Fruit fly (Drosophila melanogaster) whole organism, embryonic: ENCODE results near the gene Pgant35A.

Experiments used
- Ada2b ChIP-seq: fragments of 200-800 bp; sonication (Bioruptor generic); IDR thresholded peaks from 2 replicates; pipeline ENCODE4 v1.3.6; 2022; ENCODE audit warnings: missing biosample characterization, missing genetic modification characterization
- Adf1 ChIP-seq: fragments of 200-800 bp; sonication (Bioruptor generic); IDR thresholded peaks from 2 replicates; pipeline ENCODE4 v1.3.6; 2022; ENCODE audit warnings: missing biosample characterization, missing genetic modification characterization
- Atf-2 ChIP-seq: fragments of 200-800 bp; sonication (Bioruptor generic); optimal IDR thresholded peaks from 2 replicates; lab custom pipeline; 2016; ENCODE audit warnings: missing biosample characterization, missing genetic modification characterization
- B-H1 ChIP-seq: fragments of 200-800 bp; sonication (Bioruptor generic); IDR thresholded peaks from 3 replicates; pipeline ENCODE4 v1.3.6; 2022; ENCODE audit warnings: missing biosample characterization, missing genetic modification characterization
- CG10462 ChIP-seq: fragments of 200-800 bp; sonication (Bioruptor generic); optimal IDR thresholded peaks from 2 replicates; lab custom pipeline; 2016; ENCODE audit warnings: missing biosample characterization, missing genetic modification characterization
- CG13287 ChIP-seq: fragments of 200-800 bp; sonication (Bioruptor generic); IDR thresholded peaks from 2 replicates; pipeline ENCODE4 v1.3.6; 2022; ENCODE audit warnings: missing biosample characterization, missing genetic modification characterization; ENCODE audit not compliant: partially characterized antibody
- CG14710 ChIP-seq: fragments of 200-800 bp; sonication (Bioruptor generic); optimal IDR thresholded peaks from 3 replicates; lab custom pipeline; 2019; ENCODE audit warnings: missing biosample characterization, mild to moderate bottlenecking, missing genetic modification characterization, moderate library complexity
- CG14965 ChIP-seq: fragments of 200-800 bp; sonication (Bioruptor generic); optimal IDR thresholded peaks from 2 replicates; lab custom pipeline; 2016; ENCODE audit warnings: missing biosample characterization, missing genetic modification characterization, borderline replicate concordance
- CG15073 ChIP-seq: fragments of 200-800 bp; sonication (Bioruptor generic); optimal IDR thresholded peaks from 2 replicates; lab custom pipeline; 2016; ENCODE audit warnings: missing biosample characterization, missing genetic modification characterization
- CG1602 ChIP-seq: fragments of 200-800 bp; sonication (Bioruptor generic); optimal IDR thresholded peaks from 3 replicates; lab custom pipeline; 2016; ENCODE audit warnings: missing biosample characterization, missing genetic modification characterization
- CG1647 ChIP-seq: fragments of 200-800 bp; sonication (Bioruptor generic); optimal IDR thresholded peaks from 3 replicates; lab custom pipeline; 2016; ENCODE audit warnings: missing biosample characterization, missing genetic modification characterization
- CG16863 ChIP-seq: fragments of 200-800 bp; sonication (Bioruptor generic); optimal IDR thresholded peaks from 3 replicates; lab custom pipeline; 2016; ENCODE audit warnings: missing biosample characterization, missing genetic modification characterization
- CG17186 ChIP-seq: fragments of 200-800 bp; sonication (Bioruptor generic); optimal IDR thresholded peaks from 3 replicates; lab custom pipeline; 2017; ENCODE audit warnings: missing biosample characterization, missing genetic modification reagents, missing genetic modification characterization
- CG18764 ChIP-seq: fragments of 200-800 bp; sonication (Bioruptor generic); optimal IDR thresholded peaks from 3 replicates; lab custom pipeline; 2016; ENCODE audit warnings: missing biosample characterization, missing genetic modification characterization
- CG32532 ChIP-seq: fragments of 200-800 bp; sonication (Bioruptor generic); IDR thresholded peaks from 2 replicates; pipeline ENCODE4 v1.3.6; 2022; ENCODE audit warnings: missing biosample characterization, missing genetic modification characterization
- CG33557 ChIP-seq: fragments of 200-800 bp; sonication (Bioruptor generic); optimal IDR thresholded peaks from 2 replicates; lab custom pipeline; 2019; ENCODE audit warnings: missing biosample characterization, mild to moderate bottlenecking, missing genetic modification characterization, moderate library complexity
- CG6272 ChIP-seq: fragments of 200-800 bp; sonication (Bioruptor generic); IDR thresholded peaks from 2 replicates; pipeline ENCODE4 v1.3.6; 2022; ENCODE audit warnings: missing biosample characterization, missing genetic modification characterization
- CG7745 ChIP-seq: fragments of 200-800 bp; sonication (Bioruptor generic); optimal IDR thresholded peaks from 2 replicates; lab custom pipeline; 2018; ENCODE audit warnings: missing biosample characterization, mild to moderate bottlenecking, missing genetic modification characterization, moderate library complexity
- CG7963 ChIP-seq: fragments of 200-800 bp; sonication (Bioruptor generic); IDR thresholded peaks from 3 replicates; pipeline ENCODE4 v1.3.6; 2022; ENCODE audit warnings: missing biosample characterization, missing genetic modification characterization; ENCODE audit not compliant: partially characterized antibody
- CG8359 ChIP-seq: fragments of 200-800 bp; sonication (Bioruptor generic); optimal IDR thresholded peaks from 2 replicates; lab custom pipeline; 2017; ENCODE audit warnings: missing biosample characterization, mild to moderate bottlenecking, missing genetic modification characterization, borderline replicate concordance
- CG9727 ChIP-seq: fragments of 200-800 bp; sonication (Bioruptor generic); optimal IDR thresholded peaks from 3 replicates; lab custom pipeline; 2017; ENCODE audit warnings: missing biosample characterization, mild to moderate bottlenecking, missing genetic modification characterization
- D ChIP-seq, 2 experiments: fragments of 200-800 bp in 1 of 2; fragments of >200 bp in 1 of 2; sonication (Bioruptor generic) in 1 of 2; optimal IDR thresholded peaks; 2 replicates in 1 of 2; 3 replicates in 1 of 2; lab custom pipeline; 2017; ENCODE audit warnings: mild to moderate bottlenecking in 1 of 2, missing biosample characterization in 1 of 2, missing genetic modification characterization in 1 of 2, missing genetic modification reagents in 1 of 2
- Dp ChIP-seq: fragments of 200-800 bp; sonication (Bioruptor generic); optimal IDR thresholded peaks from 2 replicates; lab custom pipeline; 2018; ENCODE audit warnings: missing biosample characterization, mild to moderate bottlenecking, missing genetic modification characterization, moderate library complexity
- Dref ChIP-seq: fragments of 200-800 bp; sonication (Bioruptor generic); IDR thresholded peaks from 2 replicates; pipeline ENCODE4 v1.3.6; 2022; ENCODE audit warnings: missing biosample characterization, missing genetic modification characterization
- H15 ChIP-seq: fragments of 200-800 bp; sonication (Bioruptor generic); IDR thresholded peaks from 3 replicates; pipeline ENCODE4 v1.3.6; 2022; ENCODE audit warnings: missing biosample characterization, missing genetic modification characterization
- Hand ChIP-seq: fragments of 200-800 bp; sonication (Bioruptor generic); optimal IDR thresholded peaks from 2 replicates; lab custom pipeline; 2017; ENCODE audit warnings: mild to moderate bottlenecking, missing biosample characterization, missing genetic modification reagents, missing genetic modification characterization
- Lpt ChIP-seq: fragments of >200 bp; optimal IDR thresholded peaks from 2 replicates; lab custom pipeline; 2018; ENCODE audit warnings: missing biosample characterization, missing genetic modification characterization
- MBD-R2 ChIP-seq: fragments of 200-800 bp; sonication (Bioruptor generic); IDR thresholded peaks from 2 replicates; pipeline ENCODE4 v1.3.6; 2022; ENCODE audit warnings: missing biosample characterization, missing genetic modification characterization
- Mes4 ChIP-seq: fragments of 200-800 bp; sonication (Bioruptor generic); optimal IDR thresholded peaks from 2 replicates; lab custom pipeline; 2016; ENCODE audit warnings: missing biosample characterization, missing genetic modification characterization
- Trl ChIP-seq, 3 experiments: fragments of >200 bp in 2 of 3; fragments of 200-800 bp in 1 of 3; sonication (Bioruptor generic) in 1 of 3; optimal IDR thresholded peaks; 2 replicates in 1 of 3; 3 replicates in 2 of 3; lab custom pipeline; 2016 to 2017; ENCODE audit warnings: missing biosample characterization in 1 of 3, missing genetic modification characterization in 1 of 3
- cas ChIP-seq: fragments of 200-800 bp; sonication (Bioruptor generic); IDR thresholded peaks from 2 replicates; pipeline ENCODE4 v1.3.6; 2022; ENCODE audit warnings: missing biosample characterization, missing genetic modification characterization
- crp ChIP-seq, 2 experiments: fragments of 200-800 bp; sonication (Bioruptor generic); optimal IDR thresholded peaks; 2 replicates in 1 of 2; 3 replicates in 1 of 2; lab custom pipeline; 2017; ENCODE audit warnings: missing biosample characterization in 2 of 2, missing genetic modification characterization in 2 of 2, mild to moderate bottlenecking in 1 of 2, moderate library complexity in 1 of 2
- disco-r ChIP-seq: fragments of 200-800 bp; sonication (Bioruptor generic); optimal IDR thresholded peaks from 2 replicates; lab custom pipeline; 2016; ENCODE audit warnings: missing biosample characterization, missing genetic modification characterization
- ems ChIP-seq: fragments of 200-800 bp; sonication (Bioruptor generic); optimal IDR thresholded peaks from 3 replicates; lab custom pipeline; 2016; ENCODE audit warnings: missing biosample characterization, missing genetic modification characterization
- exex ChIP-seq: fragments of 200-800 bp; sonication (Bioruptor generic); optimal IDR thresholded peaks from 4 replicates; lab custom pipeline; 2018; ENCODE audit warnings: missing biosample characterization, mild to moderate bottlenecking, missing genetic modification characterization, moderate library complexity
- fru ChIP-seq: fragments of >200 bp; optimal IDR thresholded peaks from 2 replicates; lab custom pipeline; 2017
- gcm ChIP-seq: fragments of 200-800 bp; sonication (Bioruptor generic); optimal IDR thresholded peaks from 2 replicates; lab custom pipeline; 2019; ENCODE audit warnings: missing biosample characterization, mild to moderate bottlenecking, missing genetic modification characterization, moderate library complexity
- gsb ChIP-seq: fragments of 200-800 bp; sonication (Bioruptor generic); IDR thresholded peaks from 2 replicates; pipeline ENCODE4 v1.3.6; 2022; ENCODE audit warnings: missing biosample characterization, missing genetic modification characterization
- h ChIP-seq: fragments of >200 bp; optimal IDR thresholded peaks from 2 replicates; lab custom pipeline; 2017
- hth ChIP-seq: fragments of >200 bp; optimal IDR thresholded peaks from 2 replicates; lab custom pipeline; 2017; ENCODE audit warnings: inconsistent platforms
- jing ChIP-seq: fragments of 200-800 bp; sonication (Bioruptor generic); optimal IDR thresholded peaks from 2 replicates; lab custom pipeline; 2018; ENCODE audit warnings: missing biosample characterization, mild to moderate bottlenecking, missing genetic modification characterization
- klu ChIP-seq: fragments of 200-800 bp; sonication (Bioruptor generic); IDR thresholded peaks from 2 replicates; pipeline ENCODE4 v1.3.6; 2022; ENCODE audit warnings: missing biosample characterization, missing genetic modification characterization
- onecut ChIP-seq: fragments of 200-800 bp; sonication (Bioruptor generic); IDR thresholded peaks from 2 replicates; pipeline ENCODE4 v1.3.6; 2022; ENCODE audit warnings: missing biosample characterization, missing genetic modification characterization
- pros ChIP-seq: fragments of 200-800 bp; sonication (Bioruptor generic); optimal IDR thresholded peaks from 3 replicates; lab custom pipeline; 2019; ENCODE audit warnings: missing biosample characterization, mild to moderate bottlenecking, missing genetic modification characterization, moderate library complexity
- tap ChIP-seq: fragments of 200-800 bp; optimal IDR thresholded peaks from 3 replicates; lab custom pipeline; 2019; ENCODE audit warnings: missing biosample characterization, mild to moderate bottlenecking, missing genetic modification characterization, moderate library complexity
- toy ChIP-seq: fragments of 200-800 bp; sonication (Bioruptor generic); IDR thresholded peaks from 2 replicates; pipeline ENCODE4 v1.3.6; 2022; ENCODE audit warnings: missing biosample characterization, missing genetic modification characterization
- ttk ChIP-seq: fragments of 200-800 bp; sonication (Bioruptor generic); IDR thresholded peaks from 2 replicates; pipeline ENCODE4 v2.1.2; 2022; ENCODE audit warnings: missing biosample characterization, missing genetic modification characterization
- twi ChIP-seq: fragments of 200-800 bp; optimal IDR thresholded peaks from 2 replicates; lab custom pipeline; 2019; ENCODE audit warnings: missing biosample characterization, mild to moderate bottlenecking, missing genetic modification characterization, moderate library complexity
- wdn ChIP-seq: fragments of 200-800 bp; sonication (Bioruptor generic); IDR thresholded peaks from 2 replicates; pipeline ENCODE4 v1.3.6; 2022; ENCODE audit warnings: missing biosample characterization, missing genetic modification characterization

The Pgant35A gene

dm6 chr2L:14355033-14355851 lies 3.8 kb upstream of the Pgant35A start, which contains the start of gene Rab14 (continued):
- peak; percentile 37 for TF ChIP-seq pros (GFP tag; lab: Kevin White, UChicago)
- TF ChIP-seq klu (GFP tag; lab: Robert Waterston, UW), result peak; percentile 65
- peak; percentile 32 for TF ChIP-seq Mes4
- TF ChIP-seq fru (lab: Kevin White, UChicago), result no peak
- TF ChIP-seq wdn (GFP tag; lab: Robert Waterston, UW), result peak; percentile 83
- peak; percentile 68 for TF ChIP-seq B-H1 (GFP tag; lab: Robert Waterston, UW)
- TF ChIP-seq CG17186, result peak; percentile 95
- TF ChIP-seq CG13287 (GFP tag; lab: Robert Waterston, UW), result peak; percentile 88
- TF ChIP-seq CG9727 (GFP tag; lab: Kevin White, UChicago), result peak; percentile 73
- peak; percentile 32 for TF ChIP-seq jing (GFP tag; lab: Kevin White, UChicago)
- TF ChIP-seq h (lab: Kevin White, UChicago), result no peak
- peak; percentile 51 for TF ChIP-seq twi (tag; lab: Kevin White, UChicago)
- TF ChIP-seq CG16863, result peak; percentile 34
- peak; percentile 91 for TF ChIP-seq ttk (GFP tag; lab: Robert Waterston, UW)
- TF ChIP-seq CG6272 (GFP tag; lab: Robert Waterston, UW), result peak; percentile 48
- 0 out of 2 replicates have a peak, but pooled peaks have one; percentile 19 for TF ChIP-seq cas
- no peak for TF ChIP-seq CG7745 (tag; lab: Kevin White, UChicago)
- TF ChIP-seq CG7963, result peak; percentile 78; the same call in 2 of the 3 replicates
- TF ChIP-seq Trl (optimal IDR thresholded peaks at IDR 0.05; lab: Kevin White, UChicago), result peak in 1 of 2 experiments; percentile 66
- TF ChIP-seq Trl (GFP tag; optimal IDR thresholded peaks at IDR 0.05; lab: Kevin White, UChicago), result peak; percentile 72
- TF ChIP-seq CG18764 (GFP tag; lab: Kevin White, UChicago), result peak; percentile 54
- TF ChIP-seq disco-r (GFP tag; lab: Kevin White, UChicago), result peak; percentile 28
- TF ChIP-seq MBD-R2 (GFP tag; lab: Robert Waterston, UW), result peak; percentile 87
- TF ChIP-seq H15, result peak; percentile 58; the same call in 2 of the 3 replicates
- TF ChIP-seq Atf-2 (GFP tag; lab: Kevin White, UChicago), result peak; percentile 30
- TF ChIP-seq CG15073, result no peak
- peak; percentile 84 for TF ChIP-seq gcm
- TF ChIP-seq tap (tag; lab: Kevin White, UChicago), result peak; percentile 75
- peak; percentile 48 for TF ChIP-seq CG10462
- peak; percentile 95 for TF ChIP-seq Dref
- TF ChIP-seq Adf1 (GFP tag; lab: Robert Waterston, UW), result peak; percentile 32
- peak; percentile 58 for TF ChIP-seq Dp (GFP tag; lab: Kevin White, UChicago)
- peak; percentile 48 for TF ChIP-seq exex (tag; lab: Kevin White, UChicago)
- TF ChIP-seq Hand, result peak; percentile 70
- peak; percentile 63 for TF ChIP-seq gsb
- peak in 1 of 2 experiments; percentile 61 for TF ChIP-seq crp (GFP tag; optimal IDR thresholded peaks at IDR 0.05; lab: Kevin White, UChicago)
- peak; percentile 88 for TF ChIP-seq CG14710
- peak; percentile 80 for TF ChIP-seq onecut (GFP tag; lab: Robert Waterston, UW)
- TF ChIP-seq CG1647 (GFP tag; lab: Kevin White, UChicago), result peak; percentile 61
- TF ChIP-seq CG1602, result peak; percentile 62
- TF ChIP-seq Lpt (GFP tag; lab: Kevin White, UChicago), result no peak
- TF ChIP-seq Ada2b (GFP tag; lab: Robert Waterston, UW), result peak; percentile 77
- TF ChIP-seq hth (lab: Kevin White, UChicago), result no peak
- no peak for TF ChIP-seq toy (GFP tag; lab: Robert Waterston, UW)
- peak; percentile 75 for TF ChIP-seq ems (GFP tag; lab: Kevin White, UChicago)
- peak; percentile 91 for TF ChIP-seq CG32532 (GFP tag; lab: Robert Waterston, UW)
- TF ChIP-seq D (optimal IDR thresholded peaks at IDR 0.05; lab: Kevin White, UChicago), result peak; percentile 89
- peak; percentile 65 for TF ChIP-seq D (GFP tag; optimal IDR thresholded peaks at IDR 0.05; lab: Kevin White, UChicago)
- peak; percentile 53 for TF ChIP-seq CG33557 (GFP tag; lab: Kevin White, UChicago)
- no peak for TF ChIP-seq CG8359 (GFP tag; lab: Kevin White, UChicago)
- TF ChIP-seq CG14965 (GFP tag; lab: Kevin White, UChicago), result no peak
